Fruit fly (Drosophila melanogaster) whole organism, embryonic: ENCODE results near the gene CG31126.
A peak's percentile ranks its signal among the peaks of the same experiment; 100 is the strongest.

Experiments used
- Blimp-1 ChIP-seq: fragments of 200-800 bp; sonication (Bioruptor generic); optimal IDR thresholded peaks from 3 replicates; lab custom pipeline; 2018; ENCODE audit warnings: missing biosample characterization, missing genetic modification characterization, mild to moderate bottlenecking, moderate library complexity, missing genetic modification reagents
- CG10366 ChIP-seq: fragments of 200-800 bp; sonication (Bioruptor generic); IDR thresholded peaks from 2 replicates; pipeline ENCODE4 v1.3.6; 2022; ENCODE audit warnings: missing biosample characterization, missing genetic modification characterization
- CG12391 ChIP-seq: fragments of 200-800 bp; sonication (Bioruptor generic); optimal IDR thresholded peaks from 3 replicates; lab custom pipeline; 2018; ENCODE audit warnings: missing biosample characterization, mild to moderate bottlenecking, missing genetic modification characterization, moderate library complexity
- CG14860 ChIP-seq: fragments of 200-800 bp; sonication (Bioruptor generic); IDR thresholded peaks from 3 replicates; pipeline ENCODE4 v1.3.6; 2022; ENCODE audit warnings: missing biosample characterization, missing genetic modification characterization; ENCODE audit not compliant: partially characterized antibody
- CG16813 ChIP-seq: fragments of 200-800 bp; sonication (Bioruptor generic); IDR thresholded peaks from 3 replicates; pipeline ENCODE4 v1.3.6; 2022; ENCODE audit warnings: missing biosample characterization, missing genetic modification characterization; ENCODE audit not compliant: partially characterized antibody
- CG17385 ChIP-seq: fragments of 200-800 bp; sonication (Bioruptor generic); optimal IDR thresholded peaks from 3 replicates; lab custom pipeline; 2018; ENCODE audit warnings: missing biosample characterization, mild to moderate bottlenecking, missing genetic modification characterization
- CG17568 ChIP-seq: fragments of 200-800 bp; sonication (Bioruptor generic); optimal IDR thresholded peaks from 2 replicates; lab custom pipeline; 2018; ENCODE audit warnings: missing biosample characterization, mild to moderate bottlenecking, missing genetic modification characterization, moderate library complexity
- CG2678 ChIP-seq: fragments of 200-800 bp; sonication (Bioruptor generic); optimal IDR thresholded peaks from 3 replicates; lab custom pipeline; 2019; ENCODE audit warnings: missing biosample characterization, mild to moderate bottlenecking, missing genetic modification characterization, moderate library complexity
- CG31224 ChIP-seq: fragments of 200-800 bp; sonication (Bioruptor generic); IDR thresholded peaks from 2 replicates; pipeline ENCODE4 v1.3.6; 2022; ENCODE audit warnings: missing biosample characterization, missing genetic modification characterization
- CG3281 ChIP-seq: fragments of 200-800 bp; sonication (Bioruptor generic); optimal IDR thresholded peaks from 3 replicates; lab custom pipeline; 2017; ENCODE audit warnings: missing biosample characterization, mild to moderate bottlenecking, missing genetic modification characterization
- CG33213 ChIP-seq: fragments of 200-800 bp; sonication (Bioruptor generic); optimal IDR thresholded peaks from 3 replicates; lab custom pipeline; 2016; ENCODE audit warnings: missing biosample characterization, missing genetic modification characterization
- CG3995 ChIP-seq: fragments of 200-800 bp; sonication (Bioruptor generic); optimal IDR thresholded peaks from 3 replicates; lab custom pipeline; 2016; ENCODE audit warnings: missing biosample characterization, missing genetic modification characterization
- CG42726 ChIP-seq: fragments of 200-800 bp; sonication (Bioruptor generic); IDR thresholded peaks from 2 replicates; pipeline ENCODE4 v1.3.6; 2022; ENCODE audit warnings: missing biosample characterization, missing genetic modification characterization; ENCODE audit not compliant: partially characterized antibody
- CG6791 ChIP-seq: fragments of 200-800 bp; sonication (Bioruptor generic); IDR thresholded peaks from 3 replicates; pipeline ENCODE4 v1.3.6; 2022; ENCODE audit warnings: missing biosample characterization, missing genetic modification characterization; ENCODE audit not compliant: partially characterized antibody
- CG7556 ChIP-seq: fragments of 200-800 bp; sonication (Bioruptor generic); optimal IDR thresholded peaks from 2 replicates; lab custom pipeline; 2017; ENCODE audit warnings: missing biosample characterization, mild to moderate bottlenecking, missing genetic modification characterization
- CkIIα-i1 ChIP-seq: fragments of 200-800 bp; sonication (Bioruptor generic); IDR thresholded peaks from 2 replicates; pipeline ENCODE4 v1.3.6; 2022; ENCODE audit warnings: missing biosample characterization, missing genetic modification characterization
- Doc3 ChIP-seq: fragments of 200-800 bp; sonication (Bioruptor generic); IDR thresholded peaks from 3 replicates; pipeline ENCODE4 v1.3.6; 2022; ENCODE audit warnings: missing biosample characterization, missing genetic modification characterization; ENCODE audit not compliant: partially characterized antibody
- Dref ChIP-seq: fragments of 200-800 bp; sonication (Bioruptor generic); IDR thresholded peaks from 2 replicates; pipeline ENCODE4 v1.3.6; 2022; ENCODE audit warnings: missing biosample characterization, missing genetic modification characterization
- E2f2 ChIP-seq: fragments of 200-800 bp; sonication (Bioruptor generic); IDR thresholded peaks from 2 replicates; pipeline ENCODE4 v1.3.6; 2022; ENCODE audit warnings: missing biosample characterization, missing genetic modification characterization
- HLH4C ChIP-seq: fragments of 200-800 bp; sonication (Bioruptor generic); IDR thresholded peaks from 3 replicates; pipeline ENCODE4 v1.3.6; 2022; ENCODE audit warnings: missing biosample characterization, missing genetic modification characterization; ENCODE audit not compliant: partially characterized antibody
- Hand ChIP-seq: fragments of 200-800 bp; sonication (Bioruptor generic); optimal IDR thresholded peaks from 2 replicates; lab custom pipeline; 2017; ENCODE audit warnings: mild to moderate bottlenecking, missing biosample characterization, missing genetic modification reagents, missing genetic modification characterization
- Hmx ChIP-seq: fragments of 200-800 bp; sonication (Bioruptor generic); optimal IDR thresholded peaks from 2 replicates; lab custom pipeline; 2016; ENCODE audit warnings: missing biosample characterization, missing genetic modification characterization
- Jarid2 ChIP-seq: fragments of 200-800 bp; sonication (Bioruptor generic); optimal IDR thresholded peaks from 3 replicates; lab custom pipeline; 2017; ENCODE audit warnings: mild to moderate bottlenecking, missing biosample characterization, missing genetic modification reagents, missing genetic modification characterization
- Mrtf ChIP-seq: fragments of 200-800 bp; sonication (Bioruptor generic); IDR thresholded peaks from 3 replicates; pipeline ENCODE4 v1.3.6; 2022; ENCODE audit warnings: missing biosample characterization, missing genetic modification characterization
- NC2β ChIP-seq: fragments of 200-800 bp; sonication (Bioruptor generic); optimal IDR thresholded peaks from 2 replicates; lab custom pipeline; 2016; ENCODE audit warnings: missing biosample characterization, missing genetic modification characterization
- NK7.1 ChIP-seq: fragments of 200-800 bp; sonication (Bioruptor generic); optimal IDR thresholded peaks from 3 replicates; lab custom pipeline; 2016; ENCODE audit warnings: missing biosample characterization, missing genetic modification characterization
- Oaz ChIP-seq: fragments of 200-800 bp; sonication (Bioruptor generic); IDR thresholded peaks from 2 replicates; pipeline ENCODE4 v1.3.6; 2022; ENCODE audit warnings: missing biosample characterization, missing genetic modification characterization
- Optix ChIP-seq: fragments of 200-800 bp; sonication (Bioruptor generic); IDR thresholded peaks from 3 replicates; pipeline ENCODE4 v1.3.6; 2022; ENCODE audit warnings: missing biosample characterization, missing genetic modification characterization
- Pdp1 ChIP-seq, 2 experiments: fragments of 200-800 bp; sonication (Bioruptor generic); optimal IDR thresholded peaks; 3 replicates each; lab custom pipeline; 2016; ENCODE audit warnings: missing biosample characterization in 2 of 2, missing genetic modification characterization in 2 of 2, mild to moderate bottlenecking in 1 of 2, moderate library complexity in 1 of 2
- Rfx ChIP-seq: fragments of 200-800 bp; sonication (Bioruptor generic); IDR thresholded peaks from 2 replicates; pipeline ENCODE4 v1.3.6; 2022; ENCODE audit warnings: missing biosample characterization, missing genetic modification characterization
- abd-A ChIP-seq: fragments of 200-800 bp; sonication (Bioruptor generic); optimal IDR thresholded peaks from 3 replicates; lab custom pipeline; 2019; ENCODE audit warnings: missing biosample characterization, mild to moderate bottlenecking, missing genetic modification characterization, moderate library complexity
- al ChIP-seq: fragments of 200-800 bp; sonication (Bioruptor generic); IDR thresholded peaks from 2 replicates; pipeline ENCODE4 v1.3.6; 2022; ENCODE audit warnings: missing biosample characterization, missing genetic modification characterization
- btn ChIP-seq: fragments of 200-800 bp; sonication (Bioruptor generic); optimal IDR thresholded peaks from 2 replicates; lab custom pipeline; 2016; ENCODE audit warnings: missing biosample characterization, missing genetic modification characterization
- chn ChIP-seq: fragments of 200-800 bp; sonication (Bioruptor generic); optimal IDR thresholded peaks from 2 replicates; lab custom pipeline; 2016; ENCODE audit warnings: missing biosample characterization, missing genetic modification characterization
- dimm ChIP-seq: fragments of 200-800 bp; sonication (Bioruptor generic); IDR thresholded peaks from 2 replicates; pipeline ENCODE4 v1.3.6; 2022; ENCODE audit warnings: missing biosample characterization, missing genetic modification characterization
- dpn ChIP-seq, 2 experiments: fragments of 200-800 bp; sonication (Bioruptor generic); optimal IDR thresholded peaks; 3 replicates each; lab custom pipeline; 2016; ENCODE audit warnings: missing biosample characterization in 2 of 2, missing genetic modification characterization in 2 of 2
- fd64A ChIP-seq: fragments of 200-800 bp; sonication (Bioruptor generic); optimal IDR thresholded peaks from 3 replicates; lab custom pipeline; 2018; ENCODE audit warnings: missing biosample characterization, mild to moderate bottlenecking, missing genetic modification characterization
- fu2 ChIP-seq: fragments of 200-800 bp; sonication (Bioruptor generic); optimal IDR thresholded peaks from 2 replicates; lab custom pipeline; 2016; ENCODE audit warnings: missing biosample characterization, missing genetic modification characterization
- ken ChIP-seq: fragments of 200-800 bp; sonication (Bioruptor generic); IDR thresholded peaks from 3 replicates; pipeline ENCODE4 v1.3.6; 2022; ENCODE audit warnings: missing biosample characterization, missing genetic modification characterization
- kni ChIP-seq: fragments of 200-800 bp; sonication (Bioruptor generic); optimal IDR thresholded peaks from 3 replicates; lab custom pipeline; 2017; ENCODE audit warnings: mild to moderate bottlenecking, missing biosample characterization, missing genetic modification reagents, missing genetic modification characterization
- mld ChIP-seq: fragments of 200-800 bp; sonication (Bioruptor generic); IDR thresholded peaks from 3 replicates; pipeline ENCODE4 v1.3.6; 2022; ENCODE audit warnings: missing biosample characterization, missing genetic modification characterization; ENCODE audit not compliant: partially characterized antibody
- nom ChIP-seq: fragments of 200-800 bp; sonication (Bioruptor generic); optimal IDR thresholded peaks from 2 replicates; lab custom pipeline; 2017; ENCODE audit warnings: missing biosample characterization, missing genetic modification characterization, mild to moderate bottlenecking, moderate library complexity, missing genetic modification reagents
- pho ChIP-seq: fragments of 200-800 bp; sonication (Bioruptor generic); optimal IDR thresholded peaks from 2 replicates; lab custom pipeline; 2016; ENCODE audit warnings: missing biosample characterization, missing genetic modification characterization
- pum ChIP-seq: fragments of 200-800 bp; sonication (Bioruptor generic); optimal IDR thresholded peaks from 2 replicates; lab custom pipeline; 2016; ENCODE audit warnings: missing biosample characterization, missing genetic modification characterization
- rib ChIP-seq: fragments of 200-800 bp; sonication (Bioruptor generic); IDR thresholded peaks from 2 replicates; pipeline ENCODE4 v1.3.6; 2022; ENCODE audit warnings: missing biosample characterization, missing genetic modification characterization
- run ChIP-seq: fragments of 200-800 bp; sonication (Bioruptor generic); optimal IDR thresholded peaks from 3 replicates; lab custom pipeline; 2018; ENCODE audit warnings: missing biosample characterization, mild to moderate bottlenecking, missing genetic modification characterization
- sima ChIP-seq: fragments of 200-800 bp; sonication (Bioruptor generic); optimal IDR thresholded peaks from 2 replicates; lab custom pipeline; 2016; ENCODE audit warnings: missing biosample characterization, missing genetic modification characterization
- slou ChIP-seq: fragments of 200-800 bp; sonication (Bioruptor generic); optimal IDR thresholded peaks from 3 replicates; lab custom pipeline; 2016; ENCODE audit warnings: missing biosample characterization, missing genetic modification characterization
- tap ChIP-seq: fragments of 200-800 bp; optimal IDR thresholded peaks from 3 replicates; lab custom pipeline; 2019; ENCODE audit warnings: missing biosample characterization, mild to moderate bottlenecking, missing genetic modification characterization, moderate library complexity
- twi ChIP-seq: fragments of 200-800 bp; optimal IDR thresholded peaks from 2 replicates; lab custom pipeline; 2019; ENCODE audit warnings: missing biosample characterization, mild to moderate bottlenecking, missing genetic modification characterization, moderate library complexity

Gene CG31126

DNA sequence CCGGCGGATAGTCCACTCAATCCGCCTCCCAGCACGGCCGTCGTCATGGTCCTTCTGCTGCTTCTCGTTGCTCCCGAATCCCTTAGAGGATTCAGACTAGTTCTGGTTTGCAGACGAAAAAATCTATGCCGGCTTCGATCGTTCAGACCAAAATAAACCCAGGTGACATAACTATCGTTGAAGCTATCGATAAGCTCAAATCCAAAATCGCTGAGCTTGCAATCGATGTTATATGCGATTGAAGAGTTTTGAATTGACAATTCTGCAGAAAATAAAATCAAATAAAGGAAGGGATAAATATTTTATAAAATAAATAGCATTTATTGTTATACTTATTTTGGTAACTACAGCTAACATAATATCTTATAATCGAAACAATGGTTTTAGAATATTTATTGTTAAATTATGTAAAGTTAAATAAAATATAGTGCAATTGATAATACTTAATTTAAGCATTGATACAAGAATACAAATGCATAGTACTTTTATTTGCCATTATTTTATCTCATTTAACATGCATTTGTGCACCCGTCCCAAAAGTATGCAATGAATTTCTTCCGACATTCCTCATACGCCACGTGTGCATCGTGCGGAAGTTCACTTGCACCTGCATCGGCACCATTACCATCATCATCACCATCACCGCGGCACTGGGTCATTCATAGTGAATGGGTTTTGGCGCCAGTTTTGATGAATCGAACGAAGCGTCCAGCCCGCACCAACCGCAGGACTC lies 2.4 kb downstream of the CG31126 start, which contains the start of gene Ppox (continued):
- TF ChIP-seq nom (no peak), Dref (peak; percentile 90), CG33213 (no peak), Mrtf (GFP tag; lab: Robert Waterston, UW) (no peak), slou (GFP tag; lab: Kevin White, UChicago) (no peak), CG31224 (GFP tag; lab: Robert Waterston, UW) (no peak), CG17385 (GFP tag; lab: Kevin White, UChicago) (no peak), pum (no peak), ken (GFP tag; lab: Robert Waterston, UW) (no peak), NK7.1 (GFP tag; lab: Kevin White, UChicago) (no peak), pho (GFP tag; lab: Kevin White, UChicago) (no peak), CG42726 (GFP tag; lab: Robert Waterston, UW) (peak; percentile 93), twi (tag; lab: Kevin White, UChicago) (no peak), NC2β (no peak), CG10366 (GFP tag; lab: Robert Waterston, UW) (no peak), CG14860 (GFP tag; lab: Robert Waterston, UW) (peak; percentile 83), CG16813 (GFP tag; lab: Robert Waterston, UW) (peak; percentile 85), mld (GFP tag; lab: Robert Waterston, UW) (peak; percentile 76), CG7556 (GFP tag; lab: Kevin White, UChicago) (no peak), Doc3 (GFP tag; lab: Robert Waterston, UW) (peak; percentile 95), btn (no peak), Blimp-1 (GFP tag; lab: Kevin White, UChicago) (no peak), HLH4C (GFP tag; lab: Robert Waterston, UW) (peak; percentile 92), CG12391 (tag; lab: Kevin White, UChicago) (peak; percentile 8), Rfx (GFP tag; lab: Robert Waterston, UW) (no peak), CG6791 (GFP tag; lab: Robert Waterston, UW) (peak; percentile 81), chn (GFP tag; lab: Kevin White, UChicago) (no peak), Pdp1 (GFP tag; optimal IDR thresholded peaks at IDR 0.05; lab: Kevin White, UChicago) (peak in 1 of 2 experiments; percentile 87), Jarid2 (GFP tag; lab: Kevin White, UChicago) (no peak), kni (GFP tag; lab: Kevin White, UChicago) (no peak), Optix (GFP tag; lab: Robert Waterston, UW) (no peak), CG2678 (tag; lab: Kevin White, UChicago) (no peak), CG17568 (no peak), E2f2 (GFP tag; lab: Robert Waterston, UW) (peak; percentile 68), abd-A (tag; lab: Kevin White, UChicago) (no peak), CkIIα-i1 (GFP tag; lab: Robert Waterston, UW) (no peak), fu2 (GFP tag; lab: Kevin White, UChicago) (no peak), dimm (GFP tag; lab: Robert Waterston, UW) (no peak), al (GFP tag; lab: Robert Waterston, UW) (no peak), fd64A (GFP tag; lab: Kevin White, UChicago) (no peak), tap (tag; lab: Kevin White, UChicago) (no peak), run (tag; lab: Kevin White, UChicago) (no peak), CG3281 (no peak), rib (GFP tag; lab: Robert Waterston, UW) (no peak), Oaz (GFP tag; lab: Robert Waterston, UW) (no peak), dpn (GFP tag; optimal IDR thresholded peaks at IDR 0.05; lab: Kevin White, UChicago) (no peak), Hmx (GFP tag; lab: Kevin White, UChicago) (no peak), CG3995 (GFP tag; lab: Kevin White, UChicago) (peak; percentile 96), sima (GFP tag; lab: Kevin White, UChicago) (no peak), Hand (GFP tag; lab: Kevin White, UChicago) (no peak)
